Worm (Caenorhabditis elegans): ENCODE results near the gene ZC190.2.

DNA sequence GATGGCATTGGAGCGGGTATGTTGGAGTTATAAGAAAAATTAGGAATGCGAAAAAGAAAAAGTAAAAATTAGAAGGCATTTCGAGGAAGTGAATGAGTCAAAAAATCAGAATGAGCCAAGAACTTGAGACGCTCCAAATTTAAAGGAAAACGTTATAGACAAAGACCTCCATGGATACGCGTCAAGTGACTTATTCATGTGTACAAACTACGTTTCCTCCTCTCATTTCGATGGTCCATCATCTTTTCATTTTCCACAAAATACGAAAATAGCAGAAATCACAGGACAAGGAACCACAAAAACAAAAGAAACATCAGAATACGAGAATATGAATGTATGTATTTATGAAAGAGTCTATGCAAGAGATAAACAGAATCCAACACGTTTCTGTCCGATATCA lies 39.9 kb upstream of the ZC190.2 start, which contains the start of gene F28A12.3:
- no peak for TF ChIP-seq tag-97 (GFP tag; IDR thresholded peaks at IDR 0.05)
- no peak for TF ChIP-seq nhr-76 (tag; optimal IDR thresholded peaks at IDR 0.05)
- TF ChIP-seq ama-1 (optimal IDR thresholded peaks at IDR 0.05), result no peak
- no peak for TF ChIP-seq snpc-1.2 (GFP tag; IDR thresholded peaks at IDR 0.05)
